Worm (Caenorhabditis elegans) whole organism, young adult: Measurements from ENCODE around the gene F44A2.7.

Experiments
- C06A6.2 ChIP-seq: fragments of 200-800 bp; sonication (Bioruptor generic); conservative IDR thresholded peaks from 2 replicates; pipeline ENCODE4 v1.3.6; 2022; ENCODE audit warnings: missing genetic modification characterization, missing compliant biosample characterization
- F10E7.11 ChIP-seq: sonication (generic microtip); optimal IDR thresholded peaks from 2 replicates; lab custom pipeline; 2017; ENCODE audit warnings: mild to moderate bottlenecking, missing genetic modification characterization, moderate library complexity, missing compliant biosample characterization
- F33H1.4 ChIP-seq: fragments of 200-800 bp; sonication (Bioruptor generic); IDR thresholded peaks from 2 replicates; pipeline ENCODE4 v1.3.6; 2022; ENCODE audit warnings: missing genetic modification reagents, missing genetic modification characterization, missing compliant biosample characterization
- gei-17 ChIP-seq: fragments of 200-800 bp; sonication (Bioruptor generic); optimal IDR thresholded peaks from 2 replicates; lab custom pipeline; 2018; ENCODE audit warnings: mild to moderate bottlenecking, missing genetic modification characterization, missing compliant biosample characterization
- lin-26 ChIP-seq: fragments of 200-800 bp; sonication (Bioruptor generic); IDR thresholded peaks from 2 replicates; pipeline ENCODE4 v1.3.6; 2022; ENCODE audit warnings: missing genetic modification reagents, missing genetic modification characterization, missing compliant biosample characterization
- mes-4 ChIP-seq: sonication (generic microtip); optimal IDR thresholded peaks from 2 replicates; lab custom pipeline; 2016; ENCODE audit warnings: missing genotype, missing genetic modification characterization, missing compliant biosample characterization
- pha-4 ChIP-seq: fragments of 150-350 bp; sonication (generic microtip); optimal IDR thresholded peaks from 2 replicates; lab custom pipeline; 2014; ENCODE audit warnings: missing biosample characterization, missing genetic modification reagents, missing genetic modification characterization
- somi-1 ChIP-seq: fragments of 200-800 bp; sonication (Bioruptor generic); optimal IDR thresholded peaks from 2 replicates; lab custom pipeline; 2018; ENCODE audit warnings: mild to moderate bottlenecking, missing genetic modification characterization, missing compliant biosample characterization
- ztf-25 ChIP-seq: fragments of 200-800 bp; sonication (Bioruptor generic); IDR thresholded peaks from 2 replicates; pipeline ENCODE4 v1.3.6; 2022; ENCODE audit warnings: missing genetic modification reagents, missing genetic modification characterization, missing compliant biosample characterization

ce11 chrV:9327691-9328090 is 6.4 kb downstream of the F44A2.7 start:
- TF ChIP-seq somi-1 (GFP tag; lab: Kevin White, UChicago) (no peak), F33H1.4 (GFP tag; lab: Robert Waterston, UW) (no peak), gei-17 (GFP tag; lab: Kevin White, UChicago) (no peak), pha-4 (tag; lab: Kevin White, UChicago) (no peak), C06A6.2 (GFP tag; lab: Robert Waterston, UW) (no peak), lin-26 (0 out of 2 replicates have a peak, but pooled peaks have one; percentile 7), F10E7.11 (no peak), mes-4 (tag; lab: Kevin White, UChicago) (no peak), ztf-25 (GFP tag; lab: Robert Waterston, UW) (no peak)
